Fruit fly (Drosophila melanogaster): Measurements from ENCODE around the gene Ugt37B1.

The Ugt37B1 gene

DNA sequence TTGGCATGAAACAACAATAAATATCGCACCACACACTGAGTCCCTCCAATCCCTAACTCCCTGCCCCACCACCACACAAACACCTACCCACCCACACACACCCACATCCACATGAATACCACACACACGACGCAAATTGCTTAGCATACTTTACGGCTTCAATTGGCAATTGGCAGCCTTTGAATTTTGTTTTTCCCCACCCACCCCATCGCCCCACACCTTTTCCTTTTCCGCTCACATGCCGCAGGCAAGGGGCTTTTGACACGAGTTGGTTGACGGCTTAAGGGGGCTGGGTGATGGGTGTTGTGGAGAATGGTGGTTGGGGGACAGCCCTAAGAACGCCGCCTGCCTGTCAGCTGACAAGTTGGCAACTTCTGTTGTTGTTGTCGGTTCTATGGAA lies 24.6 kb downstream of the Ugt37B1 start:
- no peak for TF ChIP-seq Mnt (GFP tag; optimal IDR thresholded peaks at IDR 0.05)
- no peak for TF ChIP-seq CG12768 (GFP tag; optimal IDR thresholded peaks at IDR 0.05)
- no peak for TF ChIP-seq cic (GFP tag; optimal IDR thresholded peaks at IDR 0.05)
- TF ChIP-seq ovo (GFP tag; optimal IDR thresholded peaks at IDR 0.05): no peak
- TF ChIP-seq CG1620 (GFP tag; optimal IDR thresholded peaks at IDR 0.05): no peak
- no peak for TF ChIP-seq Hr96 (GFP tag; optimal IDR thresholded peaks at IDR 0.05)
- no peak for TF ChIP-seq tj (GFP tag; optimal IDR thresholded peaks at IDR 0.05)
- TF ChIP-seq CG14711 (tag; optimal IDR thresholded peaks at IDR 0.05): no peak
- TF ChIP-seq kay (GFP tag; ENCODE audit: borderline replicate concordance): no peak
- no peak for TF ChIP-seq CG33017 (tag; optimal IDR thresholded peaks at IDR 0.05)
- TF ChIP-seq CG5204 (GFP tag; optimal IDR thresholded peaks at IDR 0.05): no peak
- no peak for TF ChIP-seq CG7045 (GFP tag; optimal IDR thresholded peaks at IDR 0.05)
- TF ChIP-seq CG11617 (GFP tag; optimal IDR thresholded peaks at IDR 0.05): no peak
- no peak for TF ChIP-seq pad (GFP tag; optimal IDR thresholded peaks at IDR 0.05)

DNA sequence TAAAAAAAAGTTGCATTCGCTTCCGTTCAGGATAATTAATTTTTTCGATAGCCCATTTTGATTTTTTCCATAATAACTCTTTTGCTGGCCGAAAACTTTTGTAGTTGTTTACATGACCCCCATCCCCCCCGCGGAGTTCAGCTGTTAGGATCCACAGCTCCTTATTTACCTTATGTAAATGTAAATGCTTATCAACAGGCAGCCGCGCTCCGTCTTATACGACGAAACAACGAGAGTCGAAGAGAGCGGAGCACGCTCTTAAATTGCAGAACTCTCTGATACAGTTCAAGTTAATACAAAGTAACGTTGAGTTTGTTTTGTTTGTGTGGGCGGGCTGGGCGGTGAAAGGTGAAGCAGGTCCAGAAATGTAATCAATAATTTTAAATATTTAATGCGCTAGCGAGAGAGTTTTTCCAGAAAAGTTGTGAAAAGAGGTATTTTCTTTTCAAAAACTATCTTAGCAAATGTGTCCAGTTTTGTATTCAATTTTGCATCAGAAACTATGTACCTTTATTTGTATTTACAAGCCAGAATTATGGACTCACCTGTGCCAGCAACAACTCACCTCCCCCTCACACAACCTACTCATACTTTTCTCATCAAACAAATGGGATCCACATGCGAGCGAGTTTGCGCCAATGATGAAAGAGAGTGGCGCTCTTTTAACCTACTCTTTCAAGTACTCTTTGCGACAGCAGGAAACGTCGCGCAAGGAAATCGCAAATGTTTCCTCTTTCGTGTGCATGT lies 27.6 kb downstream of the Ugt37B1 start:
- TF ChIP-seq kay (GFP tag; ENCODE audit: borderline replicate concordance): no peak
- peak; percentile 24 for TF ChIP-seq CG7045 (GFP tag; optimal IDR thresholded peaks at IDR 0.05)

DNA sequence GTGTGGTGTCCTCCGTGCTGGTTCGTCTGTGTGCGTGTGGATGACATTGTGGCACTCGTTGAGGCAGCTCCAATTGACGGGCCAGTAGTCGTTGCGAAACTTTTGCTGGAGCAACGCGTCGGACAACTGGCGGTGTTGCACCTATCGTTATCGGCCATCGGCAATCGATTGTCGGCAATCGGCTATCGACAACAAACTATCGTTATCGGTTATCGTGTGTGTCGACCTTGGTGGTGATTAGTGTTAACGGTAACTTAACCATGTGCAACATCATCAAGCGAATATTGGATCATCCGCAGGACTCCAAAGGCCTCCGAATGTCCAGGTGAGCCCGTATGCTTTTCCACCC lies 28.1 kb downstream of the Ugt37B1 start, which contains the start of gene Ddr:
Gene Ddr (plus strand): TSS at position 119 of the 349 bp plus-strand sequence.
- no peak for TF ChIP-seq CG12768 (GFP tag; optimal IDR thresholded peaks at IDR 0.05)

DNA sequence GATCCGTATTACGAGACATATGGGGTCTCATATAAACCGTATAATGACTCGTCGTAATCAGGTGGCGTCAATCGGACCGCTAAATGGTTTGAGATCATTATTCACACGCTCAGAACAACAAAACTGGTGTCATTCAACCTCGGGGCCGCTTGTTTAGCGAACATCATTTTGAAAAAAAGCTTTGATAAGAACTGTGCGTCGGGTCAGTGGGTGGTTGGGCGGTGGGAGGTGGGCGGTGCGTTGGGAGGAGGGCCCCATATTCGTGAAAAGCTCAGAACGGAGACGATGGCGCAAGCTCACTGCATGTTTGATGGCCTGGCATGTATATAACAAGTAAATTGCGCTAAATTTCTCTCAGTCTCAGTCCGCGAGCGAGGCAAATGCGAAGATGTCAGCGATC lies 30.6 kb downstream of the Ugt37B1 start, which contains the start of gene AANATL2:
Gene AANATL2 (plus strand): TSS at position 372 of the 400 bp plus-strand sequence.
- no peak for TF ChIP-seq CG7101 (tag; optimal IDR thresholded peaks at IDR 0.05)
- TF ChIP-seq pad (GFP tag; optimal IDR thresholded peaks at IDR 0.05): peak; percentile 38
- TF ChIP-seq CG33017 (tag; optimal IDR thresholded peaks at IDR 0.05): no peak
- no peak for TF ChIP-seq ovo (GFP tag; optimal IDR thresholded peaks at IDR 0.05)

DNA sequence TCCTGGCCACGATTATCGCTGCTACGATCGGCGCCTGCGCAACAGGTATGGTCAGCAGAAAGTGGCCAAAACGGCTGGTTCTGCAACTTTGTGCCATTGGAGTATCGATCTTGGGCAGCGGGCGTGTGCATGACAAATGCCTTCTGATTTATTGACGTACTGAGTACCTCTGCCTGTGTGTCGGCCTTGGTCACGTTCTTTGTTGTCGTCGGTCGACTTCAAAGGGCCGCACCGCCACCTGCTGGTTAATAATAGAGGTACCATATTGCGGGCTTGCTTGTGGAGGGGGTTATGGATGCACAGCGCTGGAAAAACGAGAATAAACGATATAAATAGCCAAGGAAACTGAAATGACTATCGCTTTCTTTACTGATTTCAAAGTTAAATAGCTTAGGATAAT lies 34.8 kb downstream of the Ugt37B1 start:
- TF ChIP-seq CG7101 (tag; optimal IDR thresholded peaks at IDR 0.05) (no peak), Clk (GFP tag; optimal IDR thresholded peaks at IDR 0.05) (no peak), toe (GFP tag; optimal IDR thresholded peaks at IDR 0.05) (no peak), Hr96 (GFP tag; optimal IDR thresholded peaks at IDR 0.05) (no peak), CG7045 (GFP tag; optimal IDR thresholded peaks at IDR 0.05) (no peak), kay (GFP tag; ENCODE audit: borderline replicate concordance) (no peak), CG12768 (GFP tag; optimal IDR thresholded peaks at IDR 0.05) (no peak), Crg-1 (GFP tag; optimal IDR thresholded peaks at IDR 0.05) (no peak)

DNA sequence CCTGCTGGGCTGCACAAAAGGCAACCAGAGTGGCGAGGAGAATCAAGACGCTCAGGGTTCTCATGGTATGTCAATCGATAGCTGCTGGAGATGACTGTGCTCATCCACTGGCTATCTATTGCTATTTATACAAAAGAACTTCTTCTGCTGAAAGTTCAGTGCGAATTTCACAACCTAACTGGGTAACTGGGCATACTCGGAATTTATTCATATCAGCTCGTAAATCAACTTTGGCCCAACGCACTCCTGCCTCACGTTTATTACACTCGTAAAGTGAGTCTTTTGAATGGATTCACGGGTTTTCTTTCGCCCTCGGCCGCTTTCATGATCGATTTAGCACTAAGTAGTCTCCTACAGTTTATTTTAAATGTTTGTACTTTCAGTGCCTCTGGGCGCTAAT lies 39.5 kb downstream of the Ugt37B1 start, which contains the start of gene CG13983:
Gene CG13983 (minus strand): TSS at position 101 of the 400 bp plus-strand sequence.
- TF ChIP-seq ovo (GFP tag; optimal IDR thresholded peaks at IDR 0.05): no peak

DNA sequence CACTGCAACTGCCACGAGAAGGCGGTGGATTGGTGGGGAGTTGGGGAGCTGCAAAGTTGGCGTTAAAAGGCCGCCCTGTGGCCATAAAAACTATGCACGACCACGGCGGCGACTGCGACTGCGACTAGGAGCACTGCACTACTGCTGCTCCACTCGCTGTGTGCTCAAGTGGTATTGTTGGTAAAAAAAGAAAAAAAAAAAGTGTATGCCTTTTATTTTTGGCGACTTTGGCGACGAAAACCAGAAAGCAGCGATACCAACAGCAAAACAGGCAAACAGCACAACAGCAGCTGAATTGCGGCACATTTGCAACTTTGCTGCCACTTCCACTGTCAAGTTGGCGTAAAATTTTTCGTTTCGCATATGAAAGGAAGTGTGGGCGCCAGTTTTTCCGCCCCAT lies 46.5 kb downstream of the Ugt37B1 start:
- TF ChIP-seq tj (GFP tag; optimal IDR thresholded peaks at IDR 0.05): no peak
- TF ChIP-seq Hr96 (GFP tag; optimal IDR thresholded peaks at IDR 0.05): no peak
- no peak for TF ChIP-seq bab1 (GFP tag; optimal IDR thresholded peaks at IDR 0.05)
- TF ChIP-seq toe (GFP tag; optimal IDR thresholded peaks at IDR 0.05): no peak
- TF ChIP-seq pad (GFP tag; optimal IDR thresholded peaks at IDR 0.05): no peak
- no peak for TF ChIP-seq CG12768 (GFP tag; optimal IDR thresholded peaks at IDR 0.05)
- TF ChIP-seq CG7045 (GFP tag; optimal IDR thresholded peaks at IDR 0.05): no peak
- TF ChIP-seq cic (GFP tag; optimal IDR thresholded peaks at IDR 0.05): no peak
- no peak for TF ChIP-seq CG14711 (tag; optimal IDR thresholded peaks at IDR 0.05)
- TF ChIP-seq Clk (GFP tag; optimal IDR thresholded peaks at IDR 0.05): no peak
- TF ChIP-seq kay (GFP tag; ENCODE audit: borderline replicate concordance): no peak
- no peak for TF ChIP-seq Mnt (GFP tag; optimal IDR thresholded peaks at IDR 0.05)
- no peak for TF ChIP-seq CG1620 (GFP tag; optimal IDR thresholded peaks at IDR 0.05)
- TF ChIP-seq CG11617 (GFP tag; optimal IDR thresholded peaks at IDR 0.05): no peak

DNA sequence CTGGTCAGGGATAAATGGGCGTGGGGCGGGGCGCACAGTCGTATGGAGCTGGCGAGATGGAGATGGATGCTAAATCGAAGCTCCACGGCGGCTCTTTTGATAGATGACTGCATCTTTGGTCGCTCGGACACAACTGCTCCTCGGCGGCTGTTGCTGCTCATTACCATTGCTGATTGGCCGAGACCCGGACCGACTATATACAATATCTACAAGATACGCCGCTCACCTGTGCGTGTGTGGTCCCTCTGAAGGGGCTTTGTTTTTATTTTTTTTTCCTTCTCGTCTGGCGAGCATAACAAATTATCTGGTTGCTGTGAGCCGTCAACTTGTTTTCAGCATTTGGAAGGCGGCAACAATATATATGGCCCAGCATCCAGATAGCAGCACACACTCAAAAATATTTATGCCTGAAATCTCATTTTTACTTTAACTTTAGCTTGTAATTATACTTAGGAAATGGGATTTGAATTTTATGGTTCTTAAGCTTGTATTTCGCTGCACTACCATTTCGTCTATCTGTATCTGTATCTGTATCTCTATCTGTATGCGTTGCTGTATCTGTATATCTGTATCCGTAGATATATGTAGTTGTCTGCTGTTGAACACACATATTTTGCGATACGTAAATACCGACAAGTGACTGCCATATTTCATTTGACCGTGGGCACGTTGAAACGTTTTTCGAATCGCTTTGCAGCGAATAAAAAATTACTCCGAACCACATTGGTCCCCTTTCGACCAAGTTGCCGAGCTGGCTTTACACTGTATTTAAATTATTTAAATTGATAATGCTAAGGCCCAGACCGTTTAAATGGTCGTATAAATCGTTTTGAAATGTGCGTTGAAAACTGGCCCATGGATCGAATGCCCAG lies 49.4 kb downstream of the Ugt37B1 start:
- TF ChIP-seq CG12768 (GFP tag; optimal IDR thresholded peaks at IDR 0.05) (no peak), pad (GFP tag; optimal IDR thresholded peaks at IDR 0.05) (no peak)

All from whole organism, adult.